Worm (Caenorhabditis elegans): ENCODE measurements around the gene srlf-1.

srlf-1 gene

DNA sequence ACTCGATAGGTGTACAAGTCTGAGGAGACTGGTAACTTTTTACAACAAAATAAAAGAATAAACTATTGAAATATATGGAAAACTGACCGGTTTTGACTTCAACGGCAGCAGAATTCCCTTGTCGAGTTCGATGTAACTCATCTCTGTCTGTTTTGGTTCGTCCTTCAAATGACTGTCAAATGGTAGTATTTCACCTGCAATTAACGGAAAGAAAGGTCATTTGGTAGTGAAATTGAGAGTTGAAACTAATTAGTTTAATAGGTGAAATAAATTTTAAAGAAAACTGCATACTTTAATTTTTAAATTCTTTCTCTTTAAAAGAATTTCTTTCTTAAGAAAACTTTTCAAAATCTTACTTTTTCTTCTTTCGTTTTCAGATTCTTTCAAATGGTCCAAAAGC, 21.1 kb upstream of the srlf-1 start:
- TF ChIP-seq tbx-9 (tag; optimal IDR thresholded peaks at IDR 0.05; ENCODE audit: borderline replicate concordance) (no peak), ztf-18 (tag; optimal IDR thresholded peaks at IDR 0.05) (no peak), B0336.3 (GFP tag; IDR thresholded peaks at IDR 0.05) (no peak), ceh-100 (GFP tag; IDR thresholded peaks at IDR 0.05) (no peak), ztf-26 (tag; optimal IDR thresholded peaks at IDR 0.05) (no peak), nhr-179 (tag; optimal IDR thresholded peaks at IDR 0.05) (no peak), lin-40 (tag; optimal IDR thresholded peaks at IDR 0.05) (no peak), dpff-1 (tag; optimal IDR thresholded peaks at IDR 0.05) (no peak), unc-62 (GFP tag; optimal IDR thresholded peaks at IDR 0.05) (no peak), F22D6.2 (tag; optimal IDR thresholded peaks at IDR 0.05) (no peak), aptf-3 (GFP tag; IDR thresholded peaks at IDR 0.05) (no peak), nfya-1 (tag; optimal IDR thresholded peaks at IDR 0.05; ENCODE audit: borderline replicate concordance, insufficient read depth) (no peak), lin-54 (GFP tag; optimal IDR thresholded peaks at IDR 0.05) (no peak), ztf-22 (GFP tag; optimal IDR thresholded peaks at IDR 0.05) (no peak), F52B5.7 (tag; optimal IDR thresholded peaks at IDR 0.05) (no peak), cebp-2 (GFP tag; IDR thresholded peaks at IDR 0.05) (no peak), ets-4 (GFP tag; optimal IDR thresholded peaks at IDR 0.05) (no peak), Y67H2A.10 (GFP tag; conservative IDR thresholded peaks at IDR 0.05) (no peak), rec-8 (tag; optimal IDR thresholded peaks at IDR 0.05) (no peak)

DNA sequence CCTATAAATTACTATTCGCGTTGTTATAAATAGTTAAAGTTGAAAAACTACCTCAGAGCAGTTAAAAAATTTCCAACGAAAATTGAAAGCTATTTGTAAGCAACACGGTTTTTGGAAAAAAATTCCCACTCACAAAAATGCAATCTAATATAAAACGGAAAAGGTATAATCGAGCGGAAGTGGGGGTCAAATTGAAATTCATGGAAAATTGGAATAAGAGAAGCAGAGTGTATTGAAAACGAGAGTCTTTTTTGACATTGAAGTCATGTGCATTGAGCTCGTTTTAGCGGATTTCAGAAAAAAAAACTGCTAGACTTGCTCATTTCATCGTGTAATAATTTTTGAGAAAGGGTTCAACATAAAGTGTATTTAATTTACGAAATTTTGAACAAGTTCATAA, 20.1 kb upstream of the srlf-1 start:
- no peak for TF ChIP-seq rpc-1 (optimal IDR thresholded peaks at IDR 0.05)
- TF ChIP-seq rpc-1 (tag; optimal IDR thresholded peaks at IDR 0.05) = no peak
- no peak for TF ChIP-seq madf-10 (tag; optimal IDR thresholded peaks at IDR 0.05)
- no peak for TF ChIP-seq egl-18 (GFP tag; IDR thresholded peaks at IDR 0.05)
- no peak for TF ChIP-seq lir-1 (GFP tag; conservative IDR thresholded peaks at IDR 0.05)
- no peak for TF ChIP-seq mel-28 (tag; optimal IDR thresholded peaks at IDR 0.05; ENCODE audit: borderline replicate concordance)
- no peak for TF ChIP-seq ceh-27 (GFP tag; optimal IDR thresholded peaks at IDR 0.05)
- TF ChIP-seq C17E4.6 (GFP tag; IDR thresholded peaks at IDR 0.05) = no peak
- TF ChIP-seq T07F8.4 (tag; optimal IDR thresholded peaks at IDR 0.05) = no peak
- no peak for TF ChIP-seq nhr-27 (tag; optimal IDR thresholded peaks at IDR 0.05)
- no peak for TF ChIP-seq sptf-2 (GFP tag; optimal IDR thresholded peaks at IDR 0.05)
- TF ChIP-seq nhr-90 (tag; optimal IDR thresholded peaks at IDR 0.05) = no peak

DNA sequence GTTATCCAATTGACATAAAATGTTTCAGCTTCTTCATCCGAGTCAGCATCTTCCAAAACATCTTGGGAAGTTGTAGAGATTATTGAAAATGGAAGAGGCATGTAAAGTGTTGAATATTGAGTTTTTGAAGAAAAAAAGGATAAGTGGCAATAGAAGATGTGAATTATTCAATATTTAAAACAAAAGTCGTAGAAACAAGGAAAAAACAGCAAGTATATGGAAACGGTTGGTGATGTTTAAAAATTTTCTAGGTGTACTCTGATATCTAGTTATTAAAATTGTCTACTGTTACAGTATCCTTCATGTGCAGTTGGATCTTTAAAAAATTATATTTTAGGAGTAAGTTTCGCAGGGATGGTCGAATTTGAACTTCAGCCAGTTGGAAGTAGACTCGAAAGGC, 18.5 kb upstream of the srlf-1 start, which contains the start of gene C06A8.8:
Gene C06A8.8, minus strand, starts transcription at position 101 of the 400 bp plus-strand sequence.
- TF ChIP-seq lin-40 (tag; optimal IDR thresholded peaks at IDR 0.05) = no peak
- TF ChIP-seq pha-4 (tag; optimal IDR thresholded peaks at IDR 0.05) = no peak

DNA sequence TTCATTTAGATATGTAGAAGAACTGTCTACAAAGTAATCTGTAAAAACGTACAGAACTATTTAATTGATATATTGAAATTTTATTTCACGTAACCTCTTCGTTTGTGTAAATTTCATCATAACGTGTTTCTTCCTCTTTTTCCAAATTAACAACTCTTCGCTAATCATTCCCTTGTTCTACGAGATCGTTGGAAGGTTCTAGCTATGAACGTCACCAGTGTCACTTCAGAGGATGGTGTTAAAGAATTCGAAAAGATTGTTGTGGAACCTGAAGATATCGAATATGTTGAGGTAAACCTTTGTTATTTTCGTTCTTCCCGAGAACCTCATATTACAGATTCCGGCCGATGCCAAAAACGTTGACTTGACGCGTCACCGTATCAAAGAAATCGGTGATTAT, 18.0 kb upstream of the srlf-1 start, which contains the start of gene C06A8.6:
Gene C06A8.6, plus strand, starts transcription at position 89 of the 400 bp plus-strand sequence.
- TF ChIP-seq madf-10 (tag; optimal IDR thresholded peaks at IDR 0.05) = no peak
- TF ChIP-seq Y95B8A.8 (GFP tag; IDR thresholded peaks at IDR 0.05) = no peak
- TF ChIP-seq hmg-1.2 (GFP tag; IDR thresholded peaks at IDR 0.05) = no peak
- no peak for TF ChIP-seq unc-130 (GFP tag; optimal IDR thresholded peaks at IDR 0.05)
- no peak for TF ChIP-seq ztf-18 (tag; optimal IDR thresholded peaks at IDR 0.05)
